Worm (Caenorhabditis elegans): Measurements from ENCODE around the gene Y39A1A.22.

DNA sequence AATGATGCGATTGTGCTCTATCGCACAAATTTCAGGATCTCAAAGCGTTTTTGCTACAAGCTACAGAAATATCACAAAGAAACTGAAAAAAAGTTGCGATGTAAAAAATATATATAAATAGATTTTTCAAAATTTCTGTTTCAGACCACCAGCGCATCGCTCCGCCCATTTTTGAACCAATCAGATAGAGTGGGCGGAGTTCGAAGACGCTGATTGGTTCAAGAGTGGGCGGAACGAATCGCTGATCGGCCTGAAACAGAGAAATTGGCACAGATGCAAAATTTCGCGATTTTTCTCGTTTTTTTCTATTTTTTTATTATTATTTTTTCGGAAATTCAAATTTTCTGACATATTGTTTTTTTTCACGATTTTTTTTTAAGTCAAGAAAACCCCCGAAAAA, 4.0 kb downstream of the Y39A1A.22 start:
- TF ChIP-seq tab-1 (GFP tag; IDR thresholded peaks at IDR 0.05) (no peak), flt-1 (GFP tag; IDR thresholded peaks at IDR 0.05) (no peak)

Data from whole organism, midembryonic.